Worm (Caenorhabditis elegans): ENCODE results near the gene F53F8.6.

Gene F53F8.6

DNA sequence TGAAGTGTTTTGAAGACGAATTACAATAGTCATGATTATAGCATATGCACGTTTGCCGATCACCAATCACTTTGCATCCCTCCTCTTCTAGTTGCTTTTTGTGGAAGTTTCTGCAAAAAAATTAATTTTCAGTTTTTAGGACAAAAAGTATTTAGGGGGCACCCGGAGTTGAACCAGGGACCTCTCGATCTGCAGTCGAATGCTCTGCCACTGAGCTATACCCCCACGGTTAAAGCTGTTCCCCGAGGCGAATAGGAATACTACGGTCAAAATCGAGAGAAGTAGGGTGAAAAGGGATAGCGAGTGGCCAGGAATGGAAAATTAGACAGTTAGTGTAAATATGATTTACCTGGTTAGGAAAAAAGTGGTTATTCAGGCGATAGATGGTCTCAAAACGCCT lies 10.1 kb upstream of the F53F8.6 start (continued):
- TF ChIP-seq aptf-2 (GFP tag; conservative IDR thresholded peaks at IDR 0.05) (no peak), zfh-2 (GFP tag; conservative IDR thresholded peaks at IDR 0.05) (peak; percentile 49), sptf-2 (GFP tag; optimal IDR thresholded peaks at IDR 0.05) (peak; percentile 67), dpff-1 (tag; optimal IDR thresholded peaks at IDR 0.05) (no peak), ZK185.1 (tag; optimal IDR thresholded peaks at IDR 0.05; ENCODE audit: poor library complexity, severe bottlenecking) (peak; percentile 45), F39B2.1 (GFP tag; IDR thresholded peaks at IDR 0.05) (no peak), tbp1 (GFP tag; optimal IDR thresholded peaks at IDR 0.05) (peak; percentile 94), chd-7 (tag; optimal IDR thresholded peaks at IDR 0.05) (peak; percentile 52), nhr-27 (tag; optimal IDR thresholded peaks at IDR 0.05) (no peak), cebp-2 (GFP tag; IDR thresholded peaks at IDR 0.05) (no peak), ztf-3 (GFP tag; optimal IDR thresholded peaks at IDR 0.05) (no peak), fkh-3 (tag; optimal IDR thresholded peaks at IDR 0.05) (peak; percentile 38), sdz-38 (tag; optimal IDR thresholded peaks at IDR 0.05) (no peak), attf-5 (GFP tag; optimal IDR thresholded peaks at IDR 0.05) (peak; percentile 47), hlh-12 (tag; optimal IDR thresholded peaks at IDR 0.05) (peak; percentile 33), mxl-1 (tag; optimal IDR thresholded peaks at IDR 0.05) (peak; percentile 55), ceh-40 (GFP tag; IDR thresholded peaks at IDR 0.05) (peak; percentile 81), nhr-80 (tag; optimal IDR thresholded peaks at IDR 0.05) (peak; percentile 10), lin-26 (GFP tag; IDR thresholded peaks at IDR 0.05) (peak; percentile 95), nhr-90 (tag; optimal IDR thresholded peaks at IDR 0.05) (peak; percentile 74), attf-3 (GFP tag; conservative IDR thresholded peaks at IDR 0.05) (peak; percentile 46; the same call in 1 of the 2 replicates), F57A8.1 (GFP tag; optimal IDR thresholded peaks at IDR 0.05) (peak; percentile 7), B0261.1 (tag; optimal IDR thresholded peaks at IDR 0.05) (peak; percentile 82), ztf-22 (GFP tag; optimal IDR thresholded peaks at IDR 0.05) (peak; percentile 11), dox-1 (GFP tag; IDR thresholded peaks at IDR 0.05) (peak; percentile 87), B0035.1 (tag; optimal IDR thresholded peaks at IDR 0.05) (peak; percentile 8), hsf-1 (GFP tag; IDR thresholded peaks at IDR 0.05) (0 out of 2 replicates have a peak, but pooled peaks have one; percentile 25), dpl-1 (GFP tag; optimal IDR thresholded peaks at IDR 0.05) (no peak), ccch-3 (GFP tag; optimal IDR thresholded peaks at IDR 0.05) (peak; percentile 45), aptf-3 (GFP tag; IDR thresholded peaks at IDR 0.05) (no peak), zim-3 (tag; optimal IDR thresholded peaks at IDR 0.05) (peak; percentile 87), C17E4.6 (GFP tag; IDR thresholded peaks at IDR 0.05) (no peak), ztf-25 (GFP tag; IDR thresholded peaks at IDR 0.05) (peak; percentile 68; the same call in 1 of the 2 replicates), rec-8 (tag; optimal IDR thresholded peaks at IDR 0.05) (peak; percentile 34 to 73), F55B11.4 (tag; optimal IDR thresholded peaks at IDR 0.05; ENCODE audit: borderline replicate concordance, insufficient read depth) (no peak), ztf-6 (GFP tag; IDR thresholded peaks at IDR 0.05) (no peak), F49E8.2 (tag; optimal IDR thresholded peaks at IDR 0.05; ENCODE audit: insufficient read depth) (peak; percentile 7), hlh-26 (GFP tag; conservative IDR thresholded peaks at IDR 0.05) (no peak), F33H1.4 (GFP tag; IDR thresholded peaks at IDR 0.05) (0 out of 2 replicates have a peak, but pooled peaks have one; percentile 10), egl-18 (GFP tag; IDR thresholded peaks at IDR 0.05) (no peak), gei-17 (GFP tag; optimal IDR thresholded peaks at IDR 0.05) (peak; percentile 22), lin-54 (GFP tag; optimal IDR thresholded peaks at IDR 0.05) (peak; percentile 60), D2030.7 (GFP tag; IDR thresholded peaks at IDR 0.05) (peak; percentile 84), rpc-1 (optimal IDR thresholded peaks at IDR 0.05) (peak; percentile 86), rpc-1 (tag; optimal IDR thresholded peaks at IDR 0.05) (peak; percentile 88), lsy-27 (tag; optimal IDR thresholded peaks at IDR 0.05; ENCODE audit: borderline replicate concordance, insufficient read depth) (no peak), lag-1 (GFP tag; IDR thresholded peaks at IDR 0.05) (no peak), madf-8 (GFP tag; conservative IDR thresholded peaks at IDR 0.05) (no peak), lin-40 (tag; optimal IDR thresholded peaks at IDR 0.05) (peak; percentile 60)

Measured in whole organism, young adult.